Worm (Caenorhabditis elegans) whole organism, midembryonic: ENCODE data around the gene Y48C3A.14.

Source experiments
- flt-1 ChIP-seq: fragments of 200-800 bp; sonication (Bioruptor generic); IDR thresholded peaks from 2 replicates; pipeline ENCODE4 v1.3.6; 2022; ENCODE audit warnings: missing genetic modification characterization, missing compliant biosample characterization
- ztf-29 ChIP-seq: fragments of 200-800 bp; sonication (Bioruptor generic); IDR thresholded peaks from 2 replicates; pipeline ENCODE4 v1.3.6; 2022; ENCODE audit warnings: missing genetic modification reagents, missing genetic modification characterization, missing compliant biosample characterization

DNA sequence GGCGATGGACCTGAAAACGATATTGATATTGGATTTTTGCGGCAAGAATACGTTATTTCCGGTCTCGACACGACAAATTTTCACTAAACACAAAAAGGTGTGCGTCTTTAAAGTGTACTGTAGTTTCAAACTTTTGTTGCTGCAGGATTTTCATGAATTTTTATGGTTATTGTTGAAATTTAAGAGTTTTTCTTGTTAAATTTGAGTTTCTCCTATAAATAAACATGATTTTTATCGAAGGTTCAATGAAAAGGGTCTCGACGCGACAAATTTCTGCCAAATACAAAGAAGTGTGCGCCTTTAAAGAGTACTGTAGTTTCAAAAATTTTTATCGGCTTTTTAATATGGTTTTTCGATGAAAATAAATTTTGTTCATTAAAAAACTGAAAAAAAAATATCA lies 49.6 kb upstream of the Y48C3A.14 start:
- no peak for TF ChIP-seq ztf-29 (GFP tag; lab: Robert Waterston, UW)
- TF ChIP-seq flt-1 (GFP tag; lab: Robert Waterston, UW): no peak
